Worm (Caenorhabditis elegans): Measurements from ENCODE around the gene ifd-2.

DNA sequence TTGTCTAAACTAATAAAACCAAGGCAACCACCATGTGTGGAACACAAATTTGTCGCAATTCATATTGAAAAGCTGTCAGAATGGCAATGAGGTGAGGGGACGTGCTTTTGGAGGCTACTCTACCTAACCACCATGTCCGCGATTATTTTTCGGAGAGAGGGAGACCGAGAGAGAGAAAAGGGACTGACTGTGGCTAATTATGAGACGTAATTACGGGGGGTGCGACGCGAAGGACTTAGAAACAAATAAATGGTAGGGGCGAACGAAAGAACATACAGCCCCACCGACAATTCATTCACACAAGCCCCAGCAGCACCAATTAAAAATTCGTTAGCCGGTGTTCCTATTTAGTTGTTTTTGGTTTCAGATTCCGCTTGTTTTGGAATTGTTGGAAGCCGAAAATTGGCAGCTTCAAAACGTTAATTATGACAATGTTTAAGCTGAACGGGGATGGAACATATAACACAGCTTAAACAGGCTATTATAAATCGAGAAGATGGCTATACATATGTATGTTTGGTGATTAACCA lies 37.1 kb upstream of the ifd-2 start:
- no peak for TF ChIP-seq jun-1 (tag; optimal IDR thresholded peaks at IDR 0.05)
- no peak for TF ChIP-seq aha-1 (tag)
- TF ChIP-seq pha-4 (GFP tag; IDR thresholded peaks at IDR 0.05), result no peak
- no peak for TF ChIP-seq pha-4 (tag; optimal IDR thresholded peaks at IDR 0.05)

All from whole organism, L4 larva.